Worm (Caenorhabditis elegans) whole organism, L4 larva: ENCODE results near the gene pqn-63.

Experiments used
- F10B5.3 ChIP-seq: sonication (generic microtip); optimal IDR thresholded peaks from 2 replicates; lab custom pipeline; 2016; ENCODE audit warnings: mild to moderate bottlenecking, missing genetic modification characterization, missing compliant biosample characterization
- F49E8.2 ChIP-seq: sonication (generic microtip); optimal IDR thresholded peaks from 2 replicates; lab custom pipeline; 2016; ENCODE audit warnings: missing compliant biosample characterization, mild to moderate bottlenecking, missing genetic modification characterization, borderline replicate concordance
- R02D3.7 ChIP-seq: fragments of 150-350 bp; sonication (generic microtip); optimal IDR thresholded peaks from 3 replicates; lab custom pipeline; 2014; ENCODE audit warnings: missing biosample characterization, missing genetic modification characterization
- ZK337.2 ChIP-seq: fragments of 200-800 bp; sonication (Bioruptor generic); IDR thresholded peaks from 2 replicates; pipeline ENCODE4 v1.3.6; 2022; ENCODE audit warnings: missing genetic modification reagents, missing genetic modification characterization, missing compliant biosample characterization
- aha-1 ChIP-seq: fragments of 150-350 bp; peaks from one replicate; lab custom pipeline; 2014; ENCODE audit warnings: missing biosample characterization, missing genetic modification characterization
- ama-1 ChIP-seq: fragments of 150-350 bp; optimal IDR thresholded peaks from 2 replicates; lab custom pipeline; 2014; ENCODE audit warnings: inconsistent platforms, mixed read lengths
- attf-4 ChIP-seq: sonication (generic microtip); optimal IDR thresholded peaks from 3 replicates; lab custom pipeline; 2017; ENCODE audit warnings: missing biosample characterization, missing genetic modification characterization
- ceh-28 ChIP-seq: fragments of 150-350 bp; optimal IDR thresholded peaks from 2 replicates; lab custom pipeline; 2014; ENCODE audit warnings: missing biosample characterization, missing genetic modification reagents, missing genetic modification characterization
- ceh-82 ChIP-seq: sonication (generic microtip); optimal IDR thresholded peaks from 2 replicates; lab custom pipeline; 2017; ENCODE audit warnings: missing biosample characterization, missing genetic modification characterization
- daf-12 ChIP-seq: fragments of 150-350 bp; optimal IDR thresholded peaks from 2 replicates; lab custom pipeline; 2014; ENCODE audit warnings: missing biosample characterization, missing genetic modification reagents, missing genetic modification characterization
- daf-19 ChIP-seq: fragments of 200-800 bp; sonication (Bioruptor generic); conservative IDR thresholded peaks from 2 replicates; pipeline ENCODE4 v1.3.6; 2022; ENCODE audit warnings: missing genetic modification characterization, missing compliant biosample characterization
- daf-8 ChIP-seq: fragments of 200-800 bp; sonication (Bioruptor generic); IDR thresholded peaks from 2 replicates; pipeline ENCODE4 v1.3.6; 2022; ENCODE audit warnings: missing genetic modification characterization, missing compliant biosample characterization
- dmd-6 ChIP-seq: fragments of 200-800 bp; sonication (Bioruptor generic); IDR thresholded peaks from 2 replicates; pipeline ENCODE4 v1.3.6; 2022; ENCODE audit warnings: missing genetic modification reagents, missing genetic modification characterization, missing compliant biosample characterization
- dmd-9 ChIP-seq: fragments of 200-800 bp; sonication (Bioruptor generic); IDR thresholded peaks from 2 replicates; pipeline ENCODE4 v1.3.6; 2022; ENCODE audit warnings: missing genetic modification reagents, missing genetic modification characterization, missing compliant biosample characterization
- dve-1 ChIP-seq: sonication (generic microtip); optimal IDR thresholded peaks from 2 replicates; lab custom pipeline; 2017; ENCODE audit warnings: antibody characterized with exemption, mild to moderate bottlenecking, missing genetic modification characterization, missing compliant biosample characterization; ENCODE audit not compliant: insufficient read depth
- fkh-10 ChIP-seq: fragments of 150-350 bp; optimal IDR thresholded peaks from 2 replicates; lab custom pipeline; 2014; ENCODE audit warnings: missing biosample characterization, missing genetic modification reagents, missing genetic modification characterization
- fos-1 ChIP-seq: fragments of 150-350 bp; optimal IDR thresholded peaks from 2 replicates; lab custom pipeline; 2014; ENCODE audit warnings: missing biosample characterization, missing genetic modification characterization
- lin-38 ChIP-seq: fragments of 200-800 bp; sonication (Bioruptor generic); IDR thresholded peaks from 2 replicates; pipeline ENCODE4 v1.3.6; 2022; ENCODE audit warnings: missing genetic modification reagents, missing genetic modification characterization, missing compliant biosample characterization
- mdt-29 ChIP-seq: fragments of 200-800 bp; sonication (Bioruptor generic); IDR thresholded peaks from 2 replicates; pipeline ENCODE4 v1.3.6; 2022; ENCODE audit warnings: missing genetic modification reagents, missing genetic modification characterization, missing compliant biosample characterization
- mep-1 ChIP-seq: fragments of 150-350 bp; sonication (generic microtip); optimal IDR thresholded peaks from 3 replicates; lab custom pipeline; 2014; ENCODE audit warnings: missing biosample characterization, missing genetic modification characterization
- nhr-77 ChIP-seq: fragments of 150-350 bp; optimal IDR thresholded peaks from 2 replicates; lab custom pipeline; 2014; ENCODE audit warnings: missing biosample characterization, missing genetic modification characterization
- pqm-1 ChIP-seq: sonication (generic microtip); optimal IDR thresholded peaks from 2 replicates; lab custom pipeline; 2017; ENCODE audit warnings: missing biosample characterization, missing genetic modification characterization
- saeg-2 ChIP-seq: fragments of 200-800 bp; sonication (Bioruptor generic); IDR thresholded peaks from 2 replicates; pipeline ENCODE4 v1.3.6; 2022; ENCODE audit warnings: missing genetic modification reagents, missing genetic modification characterization, missing compliant biosample characterization
- sdz-12 ChIP-seq: fragments of 200-800 bp; sonication (Bioruptor generic); optimal IDR thresholded peaks from 2 replicates; lab custom pipeline; 2018; ENCODE audit warnings: mild to moderate bottlenecking, missing genetic modification characterization, missing compliant biosample characterization
- set-16 ChIP-seq: fragments of 200-800 bp; sonication (Bioruptor generic); IDR thresholded peaks from 2 replicates; pipeline ENCODE4 v1.3.6; 2022; ENCODE audit warnings: missing genetic modification reagents, missing genetic modification characterization, missing compliant biosample characterization
- snpc-4 ChIP-seq: fragments of 150-350 bp; optimal IDR thresholded peaks from 2 replicates; lab custom pipeline; 2014; ENCODE audit warnings: missing biosample characterization, missing genetic modification characterization
- tag-97 ChIP-seq: fragments of 200-800 bp; sonication (Bioruptor generic); IDR thresholded peaks from 2 replicates; pipeline ENCODE4 v1.3.6; 2022; ENCODE audit warnings: missing genetic modification characterization, missing compliant biosample characterization
- unc-62 ChIP-seq, 3 experiments: fragments of 150-350 bp in 1 of 3; sonication (generic microtip); optimal IDR thresholded peaks in 2 of 3; peaks in 1 of 3; 1 replicate in 1 of 3; 2 replicates in 2 of 3; lab custom pipeline; 2014 to 2017; ENCODE audit warnings: missing biosample characterization in 3 of 3, missing genetic modification characterization in 3 of 3, missing genetic modification reagents in 3 of 3, missing genotype in 1 of 3
- zag-1 ChIP-seq: fragments of 150-350 bp; optimal IDR thresholded peaks from 2 replicates; lab custom pipeline; 2014; ENCODE audit warnings: missing biosample characterization, missing genetic modification characterization
- zfp-3 ChIP-seq: fragments of 200-800 bp; sonication (Bioruptor generic); conservative IDR thresholded peaks from 2 replicates; pipeline ENCODE4 v1.3.6; 2022; ENCODE audit warnings: missing genetic modification reagents, missing genetic modification characterization, missing compliant biosample characterization
- ztf-7 ChIP-seq: fragments of 150-350 bp; optimal IDR thresholded peaks from 2 replicates; lab custom pipeline; 2014; ENCODE audit warnings: missing biosample characterization, missing genetic modification characterization

pqn-63 gene

DNA sequence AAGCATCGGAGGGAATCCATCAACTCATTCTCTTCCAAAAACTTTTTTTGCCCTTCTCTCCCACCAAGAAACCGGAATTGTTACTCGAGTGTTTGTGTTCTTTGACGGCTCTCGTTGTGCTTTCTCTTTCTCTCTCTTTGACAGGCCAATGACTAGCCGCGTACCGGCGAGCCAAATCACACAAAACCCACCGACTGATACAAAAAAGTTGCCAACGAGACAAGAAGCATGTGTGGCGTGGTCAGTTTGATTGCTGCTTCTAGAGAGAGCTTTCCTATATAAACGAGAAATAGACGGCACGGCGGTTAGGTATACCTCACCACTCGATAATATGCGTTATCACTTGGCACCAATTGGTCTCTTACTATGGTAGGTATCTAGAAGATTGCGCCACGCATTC lies at the start of gene pqn-63:
Gene pqn-63 (plus strand): TSS at position 307 of the 400 bp plus-strand sequence.
- TF ChIP-seq ceh-82 (tag; lab: Kevin White, UChicago) (no peak), dmd-6 (GFP tag; lab: Robert Waterston, UW) (peak; percentile 42; the same call in 1 of the 2 replicates), snpc-4 (tag; lab: Kevin White, UChicago) (no peak)

DNA sequence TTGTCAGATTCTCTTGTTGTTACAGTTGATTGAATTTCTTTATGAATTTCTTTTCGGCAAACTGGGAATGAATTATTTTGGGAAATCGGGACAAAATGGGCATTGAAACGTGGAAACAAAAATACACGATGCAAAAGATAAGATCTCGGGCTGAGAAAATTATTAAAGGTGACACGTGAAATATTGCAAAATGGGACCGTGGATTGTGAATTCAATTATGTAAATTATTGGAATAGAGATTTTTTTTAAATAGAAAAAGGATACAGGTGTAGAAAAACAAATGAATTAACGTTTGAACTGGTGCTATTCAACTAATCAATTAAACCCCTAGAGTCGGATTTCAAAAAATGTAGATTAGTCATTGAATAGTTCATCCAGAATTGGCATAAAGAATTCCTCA lies 47.1 kb upstream of the pqn-63 start, which contains the start of gene F25B3.4:
Gene F25B3.4 (minus strand): TSS at position 101 of the 400 bp plus-strand sequence.
- no peak for TF ChIP-seq mdt-29 (GFP tag; lab: Robert Waterston, UW)
- no peak for TF ChIP-seq sdz-12 (GFP tag; lab: Kevin White, UChicago)
- no peak for TF ChIP-seq ceh-82 (tag; lab: Kevin White, UChicago)
- no peak for TF ChIP-seq ama-1 (lab: Kevin White, UChicago)
- no peak for TF ChIP-seq dve-1 (tag; lab: Kevin White, UChicago)
- no peak for TF ChIP-seq zfp-3
- no peak for TF ChIP-seq fkh-10 (GFP tag; lab: Kevin White, UChicago)
- no peak for TF ChIP-seq attf-4 (tag; lab: Kevin White, UChicago)
- TF ChIP-seq fos-1 (tag; lab: Kevin White, UChicago): no peak
- TF ChIP-seq saeg-2 (GFP tag; lab: Robert Waterston, UW): no peak
- no peak for TF ChIP-seq daf-19 (GFP tag; lab: Robert Waterston, UW)
- no peak for TF ChIP-seq daf-12 (tag; lab: Kevin White, UChicago)
- no peak for TF ChIP-seq zag-1 (tag; lab: Kevin White, UChicago)
- no peak for TF ChIP-seq mep-1 (tag; lab: Kevin White, UChicago)
- no peak for TF ChIP-seq daf-8 (GFP tag; lab: Robert Waterston, UW)

- peak; percentile 11 for TF ChIP-seq dve-1 (tag; lab: Kevin White, UChicago)
- no peak for TF ChIP-seq lin-38 (GFP tag; lab: Robert Waterston, UW)
- peak; percentile 86 for TF ChIP-seq aha-1 (tag; lab: Kevin White, UChicago)
Measured at ce11 chrV:9570197-9570596, 45.6 kb upstream of the pqn-63 start, which contains the start of gene F25B3.5. Gene F25B3.5, minus strand, starts transcription at chrV:9570297.

DNA sequence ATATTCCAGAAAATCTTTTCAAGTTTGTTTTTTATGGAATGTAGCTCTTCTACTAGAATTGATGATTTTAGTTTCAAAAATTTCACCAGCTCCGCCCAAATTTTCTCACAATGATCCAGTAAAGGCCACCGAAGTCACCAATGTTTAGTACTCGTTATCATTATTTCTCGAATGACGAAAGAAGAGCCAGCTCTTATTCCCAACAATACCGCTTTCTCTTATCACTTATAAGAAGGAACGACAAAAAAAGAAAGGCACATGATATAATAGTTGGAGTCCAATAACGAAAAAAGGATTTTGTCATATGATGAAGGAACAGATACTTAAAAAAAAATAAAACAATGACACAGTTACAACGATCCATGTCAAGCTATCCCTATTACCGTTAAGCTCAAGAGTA lies 44.8 kb upstream of the pqn-63 start:
- no peak for TF ChIP-seq pqm-1 (tag; lab: Kevin White, UChicago)
- peak; percentile 63 for TF ChIP-seq dve-1 (tag; lab: Kevin White, UChicago)
- TF ChIP-seq ztf-7 (tag; lab: Kevin White, UChicago): peak; percentile 32

- TF ChIP-seq dmd-9 (GFP tag; lab: Robert Waterston, UW): no peak
- no peak for TF ChIP-seq tag-97 (GFP tag; lab: Robert Waterston, UW)
- peak in 1 of 2 experiments; percentile 92 for TF ChIP-seq unc-62 (GFP tag; optimal IDR thresholded peaks at IDR 0.05 in 1 of 2; lab: Kevin White, UChicago)
- TF ChIP-seq unc-62 (tag; optimal IDR thresholded peaks at IDR 0.05; lab: Kevin White, UChicago): no peak
- no peak for TF ChIP-seq nhr-77
- no peak for TF ChIP-seq R02D3.7 (tag; lab: Kevin White, UChicago)
- no peak for TF ChIP-seq F49E8.2 (tag; lab: Kevin White, UChicago)
- TF ChIP-seq set-16 (GFP tag; lab: Robert Waterston, UW): no peak
- TF ChIP-seq F10B5.3 (tag; lab: Kevin White, UChicago): no peak
- peak; percentile 50 for TF ChIP-seq dve-1 (tag; lab: Kevin White, UChicago)
Measured at ce11 chrV:9571673-9572072, 44.2 kb upstream of the pqn-63 start.

DNA sequence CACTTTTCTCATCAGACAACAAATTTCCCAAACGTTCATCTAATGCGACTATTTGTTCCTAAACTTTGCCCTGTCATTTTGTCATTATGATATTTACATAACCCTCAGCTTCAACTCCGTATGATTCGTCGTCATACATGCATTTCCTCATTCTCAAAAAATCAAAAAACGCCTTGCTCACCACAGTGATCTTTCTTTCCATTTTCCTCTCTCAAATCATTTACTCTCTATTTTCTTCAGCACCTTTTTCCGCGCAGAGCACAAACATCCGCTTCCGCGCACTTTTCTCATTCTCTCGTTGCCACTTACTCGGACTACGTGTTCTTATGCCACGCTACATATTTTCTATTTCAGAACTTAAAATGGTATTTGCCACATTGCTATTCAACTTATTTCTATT lies 38.8 kb upstream of the pqn-63 start, which contains the start of gene F25B3.2:
Gene F25B3.2 (plus strand): TSS at position 301 of the 400 bp plus-strand sequence.
- TF ChIP-seq ceh-28 (tag; lab: Kevin White, UChicago) (no peak), ZK337.2 (GFP tag; lab: Robert Waterston, UW) (no peak)
